Fruit fly (Drosophila melanogaster): ENCODE measurements around the gene CG1958.

DNA sequence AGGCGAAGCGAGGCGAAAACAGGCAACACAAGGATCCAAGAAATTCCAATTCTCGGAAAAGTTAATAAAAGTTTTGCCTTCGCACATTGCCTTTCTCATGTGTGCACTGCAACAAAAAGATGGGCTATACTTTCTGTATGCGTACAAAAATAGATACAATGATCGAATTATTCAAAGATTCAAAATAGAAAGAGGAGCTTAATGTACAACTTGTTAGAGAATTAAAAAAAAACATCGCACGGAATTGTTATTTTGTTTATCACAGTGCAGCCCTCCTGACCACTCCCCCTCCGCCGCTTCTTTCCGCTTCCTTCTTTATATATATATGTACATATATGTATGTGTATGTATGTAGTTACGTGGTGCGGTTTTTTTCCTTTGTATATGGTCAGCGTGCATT, 35.6 kb downstream of the CG1958 start:
- TF ChIP-seq zen2 (GFP tag; IDR thresholded peaks at IDR 0.05; ENCODE audit: partially characterized antibody) (no peak), CG10274 (GFP tag; optimal IDR thresholded peaks at IDR 0.05) (no peak), wek (GFP tag; optimal IDR thresholded peaks at IDR 0.05) (no peak), ttk (GFP tag; IDR thresholded peaks at IDR 0.05) (peak; percentile 33; the same call in 1 of the 2 replicates), CG17612 (GFP tag; IDR thresholded peaks at IDR 0.05) (no peak), CG3726 (GFP tag; IDR thresholded peaks at IDR 0.05) (no peak), Dfd (GFP tag; optimal IDR thresholded peaks at IDR 0.05) (no peak), CG9876 (GFP tag; optimal IDR thresholded peaks at IDR 0.05) (no peak), CG1647 (GFP tag; optimal IDR thresholded peaks at IDR 0.05) (no peak), jigr1 (GFP tag; IDR thresholded peaks at IDR 0.05) (no peak), CG6683 (GFP tag; optimal IDR thresholded peaks at IDR 0.05) (no peak)

Measured in whole organism, embryonic.